Worm (Caenorhabditis elegans) whole organism, L4 larva: ENCODE results near the gene meg-1.

ENCODE experiments used
- F37D6.2 ChIP-seq: sonication (generic microtip); optimal IDR thresholded peaks from 2 replicates; lab custom pipeline; 2016; ENCODE audit warnings: mild to moderate bottlenecking, missing genetic modification characterization, missing compliant biosample characterization
- R02D3.7 ChIP-seq: fragments of 150-350 bp; sonication (generic microtip); optimal IDR thresholded peaks from 3 replicates; lab custom pipeline; 2014; ENCODE audit warnings: missing biosample characterization, missing genetic modification characterization
- Y48G9A.11 ChIP-seq: fragments of 200-800 bp; sonication (Bioruptor generic); IDR thresholded peaks from 2 replicates; pipeline ENCODE4 v1.3.6; 2022; ENCODE audit warnings: missing genetic modification reagents, missing genetic modification characterization, missing compliant biosample characterization
- Y5F2A.4 ChIP-seq: fragments of 200-800 bp; sonication (Bioruptor generic); optimal IDR thresholded peaks from 2 replicates; lab custom pipeline; 2018; ENCODE audit warnings: mild to moderate bottlenecking, missing genetic modification characterization, missing compliant biosample characterization
- aha-1 ChIP-seq: fragments of 150-350 bp; peaks from one replicate; lab custom pipeline; 2014; ENCODE audit warnings: missing biosample characterization, missing genetic modification characterization
- attf-4 ChIP-seq: sonication (generic microtip); optimal IDR thresholded peaks from 3 replicates; lab custom pipeline; 2017; ENCODE audit warnings: missing biosample characterization, missing genetic modification characterization
- ceh-28 ChIP-seq: fragments of 150-350 bp; optimal IDR thresholded peaks from 2 replicates; lab custom pipeline; 2014; ENCODE audit warnings: missing biosample characterization, missing genetic modification reagents, missing genetic modification characterization
- ceh-62 ChIP-seq: sonication (generic microtip); optimal IDR thresholded peaks from 2 replicates; lab custom pipeline; 2017; ENCODE audit warnings: missing biosample characterization, missing genetic modification characterization
- ctbp-1 ChIP-seq: fragments of 200-800 bp; sonication (Bioruptor generic); IDR thresholded peaks from 2 replicates; pipeline ENCODE4 v1.3.6; 2022; ENCODE audit warnings: missing genetic modification reagents, missing genetic modification characterization, missing compliant biosample characterization
- daf-12 ChIP-seq: fragments of 150-350 bp; optimal IDR thresholded peaks from 2 replicates; lab custom pipeline; 2014; ENCODE audit warnings: missing biosample characterization, missing genetic modification reagents, missing genetic modification characterization
- daf-16 ChIP-seq, 3 experiments: sonication (generic microtip); optimal IDR thresholded peaks; 2 replicates each; lab custom pipeline; 2016 to 2017; ENCODE audit warnings: missing genetic modification characterization in 3 of 3, missing genetic modification reagents in 3 of 3, mild to moderate bottlenecking in 2 of 3, missing compliant biosample characterization in 2 of 3, missing biosample characterization in 1 of 3, moderate library complexity in 1 of 3
- daf-8 ChIP-seq: fragments of 200-800 bp; sonication (Bioruptor generic); IDR thresholded peaks from 2 replicates; pipeline ENCODE4 v1.3.6; 2022; ENCODE audit warnings: missing genetic modification characterization, missing compliant biosample characterization
- dmd-9 ChIP-seq: fragments of 200-800 bp; sonication (Bioruptor generic); IDR thresholded peaks from 2 replicates; pipeline ENCODE4 v1.3.6; 2022; ENCODE audit warnings: missing genetic modification reagents, missing genetic modification characterization, missing compliant biosample characterization
- dpl-1 ChIP-seq: fragments of 150-350 bp; optimal IDR thresholded peaks from 2 replicates; lab custom pipeline; 2014; ENCODE audit warnings: missing biosample characterization, missing genetic modification reagents, missing genetic modification characterization
- duxl-1 ChIP-seq: sonication (generic microtip); optimal IDR thresholded peaks from 2 replicates; lab custom pipeline; 2016; ENCODE audit warnings: mild to moderate bottlenecking, missing genetic modification characterization, moderate library complexity, missing compliant biosample characterization; ENCODE audit not compliant: poor library complexity
- dve-1 ChIP-seq: sonication (generic microtip); optimal IDR thresholded peaks from 2 replicates; lab custom pipeline; 2017; ENCODE audit warnings: antibody characterized with exemption, mild to moderate bottlenecking, missing genetic modification characterization, missing compliant biosample characterization; ENCODE audit not compliant: insufficient read depth
- egl-27 ChIP-seq: sonication (generic microtip); optimal IDR thresholded peaks from 3 replicates; lab custom pipeline; 2017; ENCODE audit warnings: missing biosample characterization, missing genetic modification reagents, missing genetic modification characterization
- egl-43 ChIP-seq: fragments of 200-800 bp; sonication (Bioruptor generic); IDR thresholded peaks from 2 replicates; pipeline ENCODE4 v1.3.6; 2022; ENCODE audit warnings: missing genetic modification reagents, missing genetic modification characterization, missing compliant biosample characterization
- fos-1 ChIP-seq: fragments of 150-350 bp; optimal IDR thresholded peaks from 2 replicates; lab custom pipeline; 2014; ENCODE audit warnings: missing biosample characterization, missing genetic modification characterization
- hmg-1.1 ChIP-seq: fragments of 200-800 bp; sonication (Bioruptor generic); IDR thresholded peaks from 2 replicates; pipeline ENCODE4 v1.3.6; 2022; ENCODE audit warnings: missing genetic modification reagents, missing genetic modification characterization, missing compliant biosample characterization
- lin-38 ChIP-seq: fragments of 200-800 bp; sonication (Bioruptor generic); IDR thresholded peaks from 2 replicates; pipeline ENCODE4 v1.3.6; 2022; ENCODE audit warnings: missing genetic modification reagents, missing genetic modification characterization, missing compliant biosample characterization
- lsy-2 ChIP-seq, 2 experiments: fragments of 150-350 bp in 1 of 2; sonication (generic microtip) in 1 of 2; optimal IDR thresholded peaks; 2 replicates each; lab custom pipeline; 2014 to 2017; ENCODE audit warnings: missing biosample characterization in 2 of 2, missing genetic modification characterization in 2 of 2
- nhr-10 ChIP-seq: fragments of 150-350 bp; optimal IDR thresholded peaks from 2 replicates; lab custom pipeline; 2014; ENCODE audit warnings: missing biosample characterization, missing genetic modification characterization
- nhr-11 ChIP-seq: fragments of 150-350 bp; optimal IDR thresholded peaks from 2 replicates; lab custom pipeline; 2014; ENCODE audit warnings: missing biosample characterization, missing genetic modification characterization
- nhr-41 ChIP-seq: fragments of 200-800 bp; sonication (Bioruptor generic); IDR thresholded peaks from 2 replicates; pipeline ENCODE4 v1.3.6; 2022; ENCODE audit warnings: missing genetic modification reagents, missing genetic modification characterization, missing compliant biosample characterization
- nhr-42 ChIP-seq: fragments of 200-800 bp; sonication (Bioruptor generic); IDR thresholded peaks from 2 replicates; pipeline ENCODE4 v1.3.6; 2022; ENCODE audit warnings: missing genetic modification characterization, missing compliant biosample characterization
- nhr-77 ChIP-seq: fragments of 150-350 bp; optimal IDR thresholded peaks from 2 replicates; lab custom pipeline; 2014; ENCODE audit warnings: missing biosample characterization, missing genetic modification characterization
- saeg-2 ChIP-seq: fragments of 200-800 bp; sonication (Bioruptor generic); IDR thresholded peaks from 2 replicates; pipeline ENCODE4 v1.3.6; 2022; ENCODE audit warnings: missing genetic modification reagents, missing genetic modification characterization, missing compliant biosample characterization
- tag-97 ChIP-seq: fragments of 200-800 bp; sonication (Bioruptor generic); IDR thresholded peaks from 2 replicates; pipeline ENCODE4 v1.3.6; 2022; ENCODE audit warnings: missing genetic modification characterization, missing compliant biosample characterization
- unc-130 ChIP-seq: sonication (generic microtip); optimal IDR thresholded peaks from 2 replicates; lab custom pipeline; 2016; ENCODE audit warnings: missing genetic modification reagents, missing genetic modification characterization, missing compliant biosample characterization
- unc-62 ChIP-seq, 3 experiments: fragments of 150-350 bp in 1 of 3; sonication (generic microtip); optimal IDR thresholded peaks in 2 of 3; peaks in 1 of 3; 1 replicate in 1 of 3; 2 replicates in 2 of 3; lab custom pipeline; 2014 to 2017; ENCODE audit warnings: missing biosample characterization in 3 of 3, missing genetic modification characterization in 3 of 3, missing genetic modification reagents in 3 of 3, missing genotype in 1 of 3
- zfp-3 ChIP-seq: fragments of 200-800 bp; sonication (Bioruptor generic); conservative IDR thresholded peaks from 2 replicates; pipeline ENCODE4 v1.3.6; 2022; ENCODE audit warnings: missing genetic modification reagents, missing genetic modification characterization, missing compliant biosample characterization
- ztf-11 ChIP-seq: fragments of 150-350 bp; optimal IDR thresholded peaks from 2 replicates; lab custom pipeline; 2014; ENCODE audit warnings: missing biosample characterization, missing genetic modification characterization

The meg-1 gene

DNA sequence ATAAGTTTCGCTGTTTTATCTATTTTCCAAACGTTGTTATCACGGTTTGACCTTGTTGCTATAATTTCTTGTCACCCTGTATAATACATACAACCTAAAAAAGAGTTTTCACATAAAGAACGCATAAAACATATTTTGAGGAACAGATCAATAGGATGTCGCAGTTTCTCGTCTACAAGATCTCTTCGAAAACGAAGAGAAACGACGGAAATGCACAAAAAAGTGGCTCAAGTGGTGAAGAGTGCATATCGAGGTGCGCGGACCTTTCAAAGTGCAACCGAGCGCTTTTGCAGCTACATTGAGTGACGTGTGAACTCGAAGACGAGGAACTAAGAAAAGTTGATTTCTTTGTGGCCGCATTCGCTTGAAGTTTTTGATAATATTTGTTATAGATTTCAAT lies 15.1 kb downstream of the meg-1 start, which contains the start of gene Y26E6A.2:
Gene Y26E6A.2, minus strand, starts transcription at position 101 of the 400 bp plus-strand sequence.
- TF ChIP-seq saeg-2 (GFP tag; lab: Robert Waterston, UW) (no peak), nhr-10 (tag; lab: Kevin White, UChicago) (no peak), daf-8 (GFP tag; lab: Robert Waterston, UW) (no peak), Y5F2A.4 (GFP tag; lab: Kevin White, UChicago) (no peak), nhr-41 (GFP tag; lab: Robert Waterston, UW) (no peak)

DNA sequence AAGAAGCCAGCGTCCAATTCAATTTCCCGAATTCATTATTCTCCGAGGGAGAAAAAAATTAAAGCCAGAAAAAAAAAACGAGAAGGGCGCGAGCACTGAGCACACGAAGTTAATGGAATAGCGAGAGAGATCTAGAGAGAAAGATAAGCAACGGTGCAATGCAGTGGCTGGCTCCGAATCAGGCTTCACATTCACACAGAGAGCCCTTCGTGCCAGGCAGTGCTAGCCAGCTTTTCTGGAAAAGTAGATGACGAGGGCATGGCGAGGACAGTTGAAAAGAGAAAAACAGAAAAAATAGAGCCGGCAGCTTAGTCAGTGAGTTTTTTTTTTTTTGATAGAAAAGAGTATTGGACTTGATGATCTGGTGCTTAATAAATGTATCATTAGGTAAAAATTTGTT lies 15.8 kb downstream of the meg-1 start:
- TF ChIP-seq lsy-2 (tag; optimal IDR thresholded peaks at IDR 0.05; lab: Kevin White, UChicago) (peak in 1 of 2 experiments; percentile 34), nhr-11 (tag; lab: Kevin White, UChicago) (peak; percentile 2), unc-62 (GFP tag; optimal IDR thresholded peaks at IDR 0.05 in 1 of 2; lab: Kevin White, UChicago) (peak in 1 of 2 experiments; percentile 9), unc-62 (tag; optimal IDR thresholded peaks at IDR 0.05; lab: Kevin White, UChicago) (no peak), F37D6.2 (tag; lab: Kevin White, UChicago) (peak; percentile 13), egl-43 (no peak)

DNA sequence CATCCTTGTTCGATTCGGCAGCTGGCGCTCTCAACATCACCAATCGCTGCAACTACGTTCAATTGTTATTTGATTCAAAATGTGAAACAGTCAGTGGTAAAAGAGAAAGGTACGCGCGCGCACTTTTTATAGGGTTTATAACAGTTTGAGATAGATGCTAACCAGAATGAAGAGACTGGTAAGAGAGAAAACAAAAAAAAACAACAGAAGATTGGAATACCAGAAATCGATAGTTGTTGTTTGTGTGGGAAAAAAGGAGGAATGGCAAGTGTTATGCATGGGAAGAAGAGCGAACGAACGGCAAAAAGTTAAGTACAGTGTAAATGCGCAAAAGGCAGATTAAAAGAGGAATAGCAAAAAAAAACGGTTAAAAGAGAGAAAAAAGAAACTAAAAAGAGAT lies 19.6 kb downstream of the meg-1 start, which contains the start of gene Y26E6A.3:
Gene Y26E6A.3, minus strand, starts transcription at position 101 of the 400 bp plus-strand sequence.
- TF ChIP-seq R02D3.7 (tag; lab: Kevin White, UChicago): no peak
- no peak for TF ChIP-seq lin-38 (GFP tag; lab: Robert Waterston, UW)
- TF ChIP-seq daf-16 (GFP tag; optimal IDR thresholded peaks at IDR 0.05; lab: Kevin White, UChicago): no peak
- no peak for TF ChIP-seq daf-16 (tag; optimal IDR thresholded peaks at IDR 0.05; lab: Kevin White, UChicago)
- no peak for TF ChIP-seq ceh-62 (tag; lab: Kevin White, UChicago)
- TF ChIP-seq ceh-28: no peak
- no peak for TF ChIP-seq dpl-1 (GFP tag; lab: Kevin White, UChicago)
- TF ChIP-seq zfp-3 (GFP tag; lab: Robert Waterston, UW): no peak
- TF ChIP-seq dmd-9 (GFP tag; lab: Robert Waterston, UW): no peak
- TF ChIP-seq tag-97 (GFP tag; lab: Robert Waterston, UW): no peak
- no peak for TF ChIP-seq lsy-2 (tag; optimal IDR thresholded peaks at IDR 0.05; lab: Kevin White, UChicago)
- no peak for TF ChIP-seq Y48G9A.11 (GFP tag; lab: Robert Waterston, UW)
- TF ChIP-seq unc-130 (GFP tag; lab: Kevin White, UChicago): no peak
- TF ChIP-seq ztf-11 (tag; lab: Kevin White, UChicago): no peak

DNA sequence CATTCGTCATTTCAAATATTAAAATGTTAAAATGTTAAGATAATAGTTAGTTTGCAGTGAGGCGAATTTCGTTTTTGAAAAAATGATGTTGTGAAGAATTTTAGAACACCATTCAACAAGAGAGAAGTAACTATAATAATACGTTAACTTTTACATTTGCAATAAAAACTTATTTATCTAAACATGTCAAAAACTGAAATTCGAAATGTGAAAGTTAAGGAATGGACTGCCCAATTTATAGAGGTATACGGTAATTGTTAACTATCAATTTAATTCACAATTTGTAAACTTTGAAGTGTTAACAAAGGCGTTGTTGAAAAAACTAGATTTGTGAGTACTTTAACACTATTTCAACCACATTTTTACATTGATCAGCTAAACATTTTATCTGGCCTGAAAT lies 25.7 kb downstream of the meg-1 start:
- TF ChIP-seq nhr-42 (GFP tag; lab: Robert Waterston, UW) (no peak), nhr-77 (no peak), fos-1 (tag; lab: Kevin White, UChicago) (no peak), aha-1 (tag; lab: Kevin White, UChicago) (peak; percentile 94), egl-27 (tag; lab: Kevin White, UChicago) (no peak)

DNA sequence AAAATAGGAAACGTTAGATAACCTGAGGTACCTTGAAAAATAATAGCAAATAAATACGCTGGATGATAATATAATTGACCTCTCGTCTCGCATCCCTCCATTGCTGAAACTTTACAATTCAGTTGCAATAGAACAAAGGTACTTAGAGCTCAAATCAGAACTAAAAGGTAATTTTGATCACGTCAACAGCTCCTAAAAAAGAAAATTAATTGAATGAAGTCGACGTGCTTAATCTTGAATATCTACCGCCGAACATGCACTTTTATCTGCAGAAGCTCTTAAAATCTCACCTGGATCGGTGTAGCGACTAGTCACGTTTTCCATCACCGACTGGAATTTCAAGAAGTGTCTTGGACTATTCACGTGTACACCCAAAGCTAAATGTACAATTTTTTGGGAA lies 26.1 kb downstream of the meg-1 start, which contains the start of gene sra-39:
Gene sra-39, minus strand, starts transcription at position 101 of the 400 bp plus-strand sequence.
- TF ChIP-seq hmg-1.1 (GFP tag; lab: Robert Waterston, UW) (no peak), ctbp-1 (GFP tag; lab: Robert Waterston, UW) (no peak), duxl-1 (tag; lab: Kevin White, UChicago) (no peak), daf-12 (tag; lab: Kevin White, UChicago) (no peak), dve-1 (no peak), attf-4 (tag; lab: Kevin White, UChicago) (no peak)
- TF ChIP-seq, all 104 proteins: peak for 0
